Worm (Caenorhabditis elegans): ENCODE results near the gene F54D5.24.

F54D5.24 gene

DNA sequence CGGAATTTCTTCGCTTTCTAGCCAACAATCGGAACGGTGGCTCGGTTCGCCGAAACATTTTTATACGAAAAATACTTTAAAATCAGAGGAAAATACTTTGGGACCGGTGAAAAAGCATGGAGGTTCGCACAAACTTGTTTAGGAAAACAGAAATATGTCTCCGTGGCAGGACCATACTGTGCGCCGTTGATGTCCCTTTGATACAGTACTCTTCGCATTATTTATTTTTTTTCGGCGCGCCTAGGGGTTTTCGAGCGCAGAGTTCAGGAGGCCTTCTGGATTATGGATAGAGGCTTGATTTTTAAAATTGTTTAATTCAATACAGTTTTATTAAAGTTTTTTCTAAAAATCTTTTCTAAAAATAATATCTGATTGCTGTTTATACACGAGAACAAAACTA, 11.0 kb upstream of the F54D5.24 start, which contains the start of gene F54D5.9 (continued):
- TF ChIP-seq ets-4 (GFP tag; optimal IDR thresholded peaks at IDR 0.05): no peak
- TF ChIP-seq bed-2 (GFP tag; IDR thresholded peaks at IDR 0.05): no peak
- TF ChIP-seq Y79H2A.3 (GFP tag; conservative IDR thresholded peaks at IDR 0.05): no peak
- no peak for TF ChIP-seq C17E4.6 (GFP tag; IDR thresholded peaks at IDR 0.05)
- TF ChIP-seq B0261.1 (tag; optimal IDR thresholded peaks at IDR 0.05): no peak
- no peak for TF ChIP-seq mxl-1 (tag; optimal IDR thresholded peaks at IDR 0.05)
- TF ChIP-seq dox-1 (GFP tag; IDR thresholded peaks at IDR 0.05): no peak
- peak; percentile 16; the same call in 1 of the 2 replicates for TF ChIP-seq hmg-1.2 (GFP tag; IDR thresholded peaks at IDR 0.05)
- no peak for TF ChIP-seq ZK185.1 (tag; optimal IDR thresholded peaks at IDR 0.05; ENCODE audit: poor library complexity, severe bottlenecking)
- no peak for TF ChIP-seq chd-7 (tag; optimal IDR thresholded peaks at IDR 0.05)
- TF ChIP-seq ztf-28 (GFP tag; IDR thresholded peaks at IDR 0.05): no peak
- peak; percentile 80 for TF ChIP-seq madf-8 (GFP tag; conservative IDR thresholded peaks at IDR 0.05)
- TF ChIP-seq hsf-1 (GFP tag; IDR thresholded peaks at IDR 0.05): peak; percentile 72
- peak; percentile 36 for TF ChIP-seq snpc-3.4 (tag; optimal IDR thresholded peaks at IDR 0.05)
- peak; percentile 83 for TF ChIP-seq F33H1.4 (GFP tag; IDR thresholded peaks at IDR 0.05)
- TF ChIP-seq cebp-1 (GFP tag; IDR thresholded peaks at IDR 0.05): no peak
- TF ChIP-seq cebp-1 (tag; optimal IDR thresholded peaks at IDR 0.05): no peak
- TF ChIP-seq mcd-1 (GFP tag; IDR thresholded peaks at IDR 0.05): 0 out of 2 replicates have a peak, but pooled peaks have one; percentile 6
- no peak for TF ChIP-seq ceh-100 (GFP tag; IDR thresholded peaks at IDR 0.05)
- peak; percentile 71 for TF ChIP-seq efl-1 (GFP tag; optimal IDR thresholded peaks at IDR 0.05)
- TF ChIP-seq lin-40 (tag; optimal IDR thresholded peaks at IDR 0.05): no peak
- no peak for TF ChIP-seq ztf-6 (GFP tag; IDR thresholded peaks at IDR 0.05)

- TF ChIP-seq akir-1 (GFP tag; optimal IDR thresholded peaks at IDR 0.05) (peak; percentile 89), F22D6.2 (tag; optimal IDR thresholded peaks at IDR 0.05) (peak; percentile 81), nfya-1 (tag; optimal IDR thresholded peaks at IDR 0.05; ENCODE audit: borderline replicate concordance, insufficient read depth) (no peak), lin-26 (GFP tag; IDR thresholded peaks at IDR 0.05) (peak; percentile 75), ztf-3 (GFP tag; optimal IDR thresholded peaks at IDR 0.05) (peak; percentile 84), Y79H2A.3 (GFP tag; conservative IDR thresholded peaks at IDR 0.05) (peak; percentile 85), ztf-22 (GFP tag; optimal IDR thresholded peaks at IDR 0.05) (peak; percentile 88), C17E4.6 (GFP tag; IDR thresholded peaks at IDR 0.05) (peak; percentile 94), lag-1 (GFP tag; IDR thresholded peaks at IDR 0.05) (no peak), mel-28 (tag; optimal IDR thresholded peaks at IDR 0.05; ENCODE audit: borderline replicate concordance) (peak; percentile 60), fkh-3 (tag; optimal IDR thresholded peaks at IDR 0.05) (peak; percentile 76), aptf-3 (GFP tag; IDR thresholded peaks at IDR 0.05) (peak; percentile 89; the same call in 1 of the 2 replicates), egl-18 (GFP tag; IDR thresholded peaks at IDR 0.05) (peak; percentile 92), tbp1 (GFP tag; optimal IDR thresholded peaks at IDR 0.05) (peak; percentile 76), ceh-40 (GFP tag; IDR thresholded peaks at IDR 0.05) (peak; percentile 86), F49E8.2 (tag; optimal IDR thresholded peaks at IDR 0.05; ENCODE audit: insufficient read depth) (peak; percentile 78), tlf-1 (GFP tag; optimal IDR thresholded peaks at IDR 0.05) (peak; percentile 96), F37B4.10 (GFP tag; IDR thresholded peaks at IDR 0.05) (0 out of 2 replicates have a peak, but pooled peaks have one; percentile 14), ceh-91 (GFP tag; IDR thresholded peaks at IDR 0.05) (peak; percentile 83), egrh-3 (GFP tag; IDR thresholded peaks at IDR 0.05) (peak; percentile 54), somi-1 (GFP tag; optimal IDR thresholded peaks at IDR 0.05) (peak; percentile 90), unc-130 (GFP tag; optimal IDR thresholded peaks at IDR 0.05) (peak; percentile 35), unc-62 (GFP tag; optimal IDR thresholded peaks at IDR 0.05) (no peak), Y56A3A.18 (GFP tag; IDR thresholded peaks at IDR 0.05) (peak; percentile 82), rpc-1 (optimal IDR thresholded peaks at IDR 0.05) (peak; percentile 79), rpc-1 (tag; optimal IDR thresholded peaks at IDR 0.05) (no peak), madf-8 (GFP tag; conservative IDR thresholded peaks at IDR 0.05) (peak; percentile 77), lir-1 (GFP tag; conservative IDR thresholded peaks at IDR 0.05) (peak; percentile 91), F39B2.1 (GFP tag; IDR thresholded peaks at IDR 0.05) (peak; percentile 93)
Measured at ce11 chrII:11545299-11545951, 10.3 kb upstream of the F54D5.24 start, which contains the start of gene dnj-13. dnj-13 (plus strand) TSS chrII:11545701.
